Worm (Caenorhabditis elegans): ENCODE results near the gene F57B9.3.
A peak's percentile ranks its signal among the peaks of the same experiment; 100 is the strongest.

The F57B9.3 gene

DNA sequence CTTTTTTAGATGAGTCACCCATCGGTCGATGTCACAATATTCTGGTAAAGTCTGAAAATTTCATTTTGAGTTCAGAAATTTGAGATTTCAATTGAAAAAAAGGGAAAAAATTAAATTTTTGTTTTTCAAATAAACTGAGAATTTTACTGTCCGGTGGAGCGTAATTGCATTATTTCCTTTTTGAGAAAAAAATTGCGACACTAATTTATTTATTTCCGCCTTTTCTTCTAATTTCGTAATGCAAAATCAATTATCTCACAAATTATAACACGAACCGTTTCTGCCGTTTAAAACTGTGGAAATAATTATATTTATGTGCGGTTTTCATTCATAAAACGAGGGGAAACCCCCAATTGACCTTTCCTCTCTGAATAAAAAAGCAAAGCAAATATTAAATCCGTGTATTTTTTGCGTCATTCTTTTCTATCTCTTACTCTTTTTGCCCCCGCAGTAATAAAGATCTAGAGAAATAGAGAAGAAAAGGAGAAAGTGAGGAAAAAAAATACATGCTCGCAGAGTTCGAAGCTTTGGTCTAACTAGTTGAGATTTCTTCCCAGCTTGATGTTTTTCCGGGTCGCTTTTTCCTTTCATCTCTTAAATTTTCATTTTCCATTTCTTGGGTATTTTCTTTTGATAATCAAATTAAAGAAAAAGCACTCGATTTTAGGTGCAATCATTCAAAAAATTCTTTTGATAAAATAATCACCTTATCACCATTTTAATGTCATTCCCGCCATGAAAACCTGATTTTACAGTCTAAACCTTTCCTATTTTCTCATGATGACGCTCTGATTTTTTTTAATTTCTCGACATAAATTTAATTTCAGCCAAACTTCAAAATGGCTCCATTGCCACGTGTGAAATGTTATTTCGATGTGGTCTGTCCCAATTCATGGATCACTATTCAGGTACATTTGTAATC lies 36.3 kb upstream of the F57B9.3 start, which contains the start of the genes brc-2 and T07E3.3 (continued):
- no peak for TF ChIP-seq nhr-43 (tag; optimal IDR thresholded peaks at IDR 0.05; ENCODE audit: poor library complexity, severe bottlenecking)
- no peak for TF ChIP-seq nhr-12 (tag; optimal IDR thresholded peaks at IDR 0.05)

DNA sequence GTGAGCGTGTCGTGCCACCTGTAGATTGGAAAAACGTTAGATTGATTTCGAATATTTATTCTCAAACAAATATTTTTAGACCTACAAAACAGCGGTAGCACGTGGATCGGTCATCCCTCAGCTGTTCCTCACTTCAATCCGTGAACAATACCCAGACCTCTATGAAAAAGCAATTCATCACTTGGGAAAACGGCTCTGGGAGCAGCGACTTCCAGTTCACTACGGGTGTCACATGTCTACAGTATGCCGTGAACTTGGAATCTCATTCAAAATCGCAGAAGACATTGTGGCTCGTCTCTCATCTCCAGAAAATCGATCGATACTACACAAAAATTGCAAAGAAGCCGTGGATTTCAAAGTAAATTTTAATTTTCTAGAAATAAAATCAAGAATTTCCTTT lies 35.2 kb upstream of the F57B9.3 start:
- TF ChIP-seq egl-27 (tag; optimal IDR thresholded peaks at IDR 0.05) (no peak), R02D3.7 (tag; optimal IDR thresholded peaks at IDR 0.05) (no peak), unc-62 (GFP tag; optimal IDR thresholded peaks at IDR 0.05) (no peak), mdl-1 (tag; optimal IDR thresholded peaks at IDR 0.05) (no peak)

DNA sequence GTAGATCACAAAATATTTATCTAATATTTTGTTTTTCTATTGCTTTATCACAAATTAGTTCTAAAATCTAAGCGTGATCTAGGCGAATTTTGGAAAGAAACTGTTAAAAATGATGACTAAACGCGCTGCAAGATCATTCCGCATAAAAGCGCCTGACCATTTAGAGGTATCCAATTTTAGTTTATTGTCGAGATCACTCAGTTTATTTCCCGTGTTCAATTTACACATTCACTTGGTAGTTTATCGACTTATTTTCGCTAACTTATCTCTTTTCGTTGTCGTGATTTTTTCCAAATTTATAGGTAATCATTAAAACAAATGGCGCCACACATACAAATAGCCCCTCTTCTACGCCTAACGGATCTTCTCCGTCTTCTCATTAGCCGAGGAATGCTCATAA lies 33.2 kb upstream of the F57B9.3 start, which contains the start of gene T07E3.2:
Gene T07E3.2 (plus strand): TSS at position 301 of the 400 bp plus-strand sequence.
- no peak for TF ChIP-seq unc-39 (tag; optimal IDR thresholded peaks at IDR 0.05)
- no peak for TF ChIP-seq nhr-67 (tag; optimal IDR thresholded peaks at IDR 0.05)
- no peak for TF ChIP-seq nfya-1 (tag; optimal IDR thresholded peaks at IDR 0.05; ENCODE audit: insufficient read depth)
- no peak for TF ChIP-seq skn-1 (tag; optimal IDR thresholded peaks at IDR 0.05)
- no peak for TF ChIP-seq ceh-16 (tag; optimal IDR thresholded peaks at IDR 0.05)
- TF ChIP-seq R02D3.7 (tag; optimal IDR thresholded peaks at IDR 0.05) = no peak
- TF ChIP-seq lsy-12 (tag; optimal IDR thresholded peaks at IDR 0.05) = no peak
- TF ChIP-seq elt-1 (tag; optimal IDR thresholded peaks at IDR 0.05) = no peak
- TF ChIP-seq eor-1 (tag; optimal IDR thresholded peaks at IDR 0.05) = no peak
- no peak for TF ChIP-seq unc-62 (GFP tag; optimal IDR thresholded peaks at IDR 0.05)
- no peak for TF ChIP-seq ceh-9 (tag; optimal IDR thresholded peaks at IDR 0.05)

DNA sequence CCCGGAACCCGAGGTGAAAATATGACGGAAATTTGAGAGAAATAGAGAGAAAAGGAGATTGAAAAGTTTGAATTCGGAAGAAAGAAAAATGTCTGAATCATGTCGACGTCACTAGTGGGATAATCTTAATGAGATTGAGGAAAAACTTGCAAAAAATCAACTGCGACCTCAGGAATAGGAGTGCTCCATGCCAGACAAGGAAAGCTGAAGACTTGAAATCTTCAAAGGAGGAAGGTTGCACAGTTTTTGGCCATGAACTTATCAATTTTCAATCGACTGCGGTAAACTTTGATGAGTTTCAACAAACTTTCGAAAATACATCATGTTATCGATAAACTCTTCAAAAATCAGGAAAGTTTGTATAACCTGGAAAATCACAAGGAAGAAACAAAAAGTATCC lies 27.2 kb upstream of the F57B9.3 start, which contains the start of gene pdf-1:
Gene pdf-1 (minus strand): TSS at position 101 of the 400 bp plus-strand sequence.
- TF ChIP-seq R02D3.7 (tag; optimal IDR thresholded peaks at IDR 0.05) (no peak), lin-15B (tag; optimal IDR thresholded peaks at IDR 0.05) (no peak), nhr-23 (tag; optimal IDR thresholded peaks at IDR 0.05) (no peak), ZK546.5 (tag; optimal IDR thresholded peaks at IDR 0.05) (no peak), ceh-82 (tag; optimal IDR thresholded peaks at IDR 0.05) (no peak)

DNA sequence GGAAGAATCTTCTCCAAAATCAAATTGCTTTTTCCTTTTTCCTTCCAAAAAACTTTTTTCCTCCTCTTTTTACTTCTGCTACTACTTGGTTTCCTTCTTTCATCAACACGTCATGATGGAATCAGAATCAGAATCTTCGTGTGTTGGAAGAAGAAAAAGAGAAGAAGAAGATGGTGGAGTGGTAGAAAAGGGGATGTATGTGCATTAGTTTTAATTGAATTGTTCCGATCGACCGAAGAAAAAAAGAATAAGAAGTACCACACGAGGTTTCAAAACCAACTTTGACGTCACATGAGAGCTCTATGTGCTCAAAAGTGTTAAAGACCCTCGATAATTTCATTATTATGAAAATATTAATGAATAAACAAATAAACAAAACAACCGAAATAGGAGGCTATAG lies 24.8 kb upstream of the F57B9.3 start:
- no peak for TF ChIP-seq lsy-12 (tag; optimal IDR thresholded peaks at IDR 0.05)
- TF ChIP-seq unc-39 (tag; optimal IDR thresholded peaks at IDR 0.05) = no peak
- TF ChIP-seq fkh-10 (GFP tag; optimal IDR thresholded peaks at IDR 0.05) = peak; percentile 31

DNA sequence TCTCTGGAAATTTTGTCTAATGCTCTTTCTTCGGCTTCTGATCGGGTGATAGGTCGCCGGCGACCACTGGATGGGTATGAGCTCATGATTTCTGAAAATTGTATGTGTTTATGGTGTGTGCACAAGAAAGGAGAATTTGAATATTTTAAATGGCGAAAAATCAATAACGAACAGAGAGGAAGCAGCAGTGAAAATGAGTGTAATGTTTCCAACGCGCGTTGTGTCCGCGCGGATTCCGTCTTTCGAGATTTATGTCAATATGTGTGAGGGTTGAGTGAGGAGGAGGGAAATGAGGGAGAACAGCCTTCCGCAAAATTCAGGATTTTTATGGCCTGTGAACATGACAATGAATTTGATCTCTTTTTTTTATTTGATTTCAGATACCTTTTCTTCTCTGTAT lies 10.9 kb upstream of the F57B9.3 start, which contains the start of gene flap-1:
Gene flap-1 (minus strand): TSS at position 101 of the 400 bp plus-strand sequence.
- no peak for TF ChIP-seq nhr-237 (tag; optimal IDR thresholded peaks at IDR 0.05)
- TF ChIP-seq nhr-12 (tag; optimal IDR thresholded peaks at IDR 0.05) = no peak
- no peak for TF ChIP-seq lsy-12 (tag; optimal IDR thresholded peaks at IDR 0.05)
- no peak for TF ChIP-seq nhr-67 (tag; optimal IDR thresholded peaks at IDR 0.05)

DNA sequence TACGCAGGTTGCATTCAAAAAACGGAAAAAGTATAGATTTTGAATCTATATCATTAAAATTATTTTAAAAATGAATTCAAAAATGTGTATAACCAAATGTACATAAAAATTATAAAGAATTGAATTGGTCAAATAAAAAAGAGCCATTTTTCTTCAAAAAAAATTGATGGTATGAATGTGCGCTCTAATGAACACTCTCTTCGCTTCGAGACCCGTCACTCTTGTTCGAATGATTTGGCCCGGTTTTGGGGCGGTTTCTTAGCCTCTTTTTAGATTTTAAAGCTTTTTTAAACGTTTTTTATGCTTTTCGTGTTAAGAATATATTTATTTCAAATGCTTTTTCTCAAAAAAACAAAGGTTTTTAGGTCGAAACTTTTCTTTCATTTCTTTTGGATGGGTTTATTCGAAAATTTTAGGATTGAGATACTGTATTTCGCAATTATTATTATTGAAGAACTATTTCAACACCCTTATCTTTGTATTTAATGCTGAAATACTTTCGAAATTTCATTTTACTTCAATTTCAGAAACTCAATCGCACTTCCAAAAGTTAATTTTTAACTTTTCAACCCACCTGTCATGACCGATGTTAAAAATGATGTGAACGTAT lies 10.0 kb upstream of the F57B9.3 start, which contains the start of gene inf-1:
Gene inf-1 (plus strand): TSS at position 577 of the 610 bp plus-strand sequence.
- TF ChIP-seq elt-3 (tag; optimal IDR thresholded peaks at IDR 0.05) = no peak
- TF ChIP-seq ceh-9 (tag; optimal IDR thresholded peaks at IDR 0.05) = no peak
- peak; percentile 32 for TF ChIP-seq nhr-23 (tag; optimal IDR thresholded peaks at IDR 0.05)
- TF ChIP-seq lin-39 (tag; optimal IDR thresholded peaks at IDR 0.05) = peak; percentile 15
- peak; percentile 10 for TF ChIP-seq elt-2 (tag; optimal IDR thresholded peaks at IDR 0.05)
- peak; percentile 71 for TF ChIP-seq nfya-1 (tag; optimal IDR thresholded peaks at IDR 0.05; ENCODE audit: insufficient read depth)
- TF ChIP-seq lin-15B (tag; optimal IDR thresholded peaks at IDR 0.05) = peak; percentile 92
- TF ChIP-seq pha-4 (tag; optimal IDR thresholded peaks at IDR 0.05) = peak; percentile 68
